Fruit fly (Drosophila melanogaster) Kc167 (cell line): ENCODE data around the gene CG11999.

ENCODE experiments used
- Myc ChIP-seq: fragments of >200 bp; optimal IDR thresholded peaks from 2 replicates; lab custom pipeline; 2017; ENCODE audit warnings: missing external identifiers
- insv ChIP-seq: fragments of >200 bp; optimal IDR thresholded peaks from 3 replicates; lab custom pipeline; 2018; ENCODE audit warnings: missing external identifiers
- psq ChIP-seq: fragments of >200 bp; optimal IDR thresholded peaks from 2 replicates; lab custom pipeline; 2017; ENCODE audit warnings: missing external identifiers

DNA sequence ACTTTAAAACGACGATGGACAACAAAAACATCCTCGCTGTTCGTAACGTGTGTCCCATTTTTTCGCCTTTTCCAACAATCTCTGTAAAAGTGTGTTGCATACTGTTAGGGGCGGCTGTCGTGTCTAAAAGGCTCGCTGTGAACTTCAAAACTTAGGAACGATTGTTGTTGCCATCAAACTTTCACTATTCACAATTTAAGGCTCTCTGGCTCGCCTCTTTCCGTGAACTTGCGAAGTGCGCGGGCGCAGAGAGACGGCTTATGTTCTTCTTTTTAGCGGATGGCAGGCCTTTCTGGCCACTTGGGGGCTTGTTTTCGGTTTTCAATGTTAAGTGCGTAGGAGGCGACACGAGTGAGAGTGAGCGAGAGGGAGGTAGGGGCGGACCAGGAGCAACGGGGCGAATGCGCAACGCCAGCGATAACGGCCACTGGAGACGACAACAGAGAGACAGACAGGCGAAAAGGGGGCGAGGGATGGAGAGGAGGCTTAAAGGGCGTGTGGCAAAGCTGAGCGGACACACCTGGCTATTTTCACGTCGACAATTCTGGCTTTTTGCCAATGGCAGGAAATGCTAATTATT lies 4.1 kb downstream of the CG11999 start, which contains the start of gene mtd:
- TF ChIP-seq Myc (lab: Kevin White, UChicago): no peak
- no peak for TF ChIP-seq insv (lab: Kevin White, UChicago)
- TF ChIP-seq psq: no peak
